Fruit fly (Drosophila melanogaster): ENCODE data around the gene CG32249.

Gene CG32249

DNA sequence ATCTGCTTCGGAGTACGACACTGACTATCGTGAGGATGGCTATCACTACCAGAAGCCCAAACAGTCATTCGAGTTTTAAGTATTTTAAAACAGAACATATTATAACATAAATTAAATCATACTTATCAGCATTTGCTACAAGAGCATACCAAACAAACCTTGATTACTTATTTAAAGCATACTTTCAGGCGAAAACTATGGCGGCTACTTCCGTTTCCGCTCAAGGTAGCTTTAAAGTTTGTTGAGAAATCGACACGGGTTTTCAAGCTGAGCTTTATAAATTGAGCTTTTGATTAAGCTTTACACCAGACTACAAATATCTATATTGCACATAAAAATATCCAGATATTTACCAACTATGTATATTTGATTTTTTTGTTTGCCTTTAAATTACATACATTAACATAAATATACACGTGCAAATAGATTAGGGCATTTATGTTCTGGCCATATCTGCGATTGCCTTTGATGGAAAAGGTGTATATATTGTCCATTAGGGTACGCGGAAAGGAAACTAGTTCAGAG lies 5.2 kb downstream of the CG32249 start (continued):
- TF ChIP-seq Sry-β (GFP tag; optimal IDR thresholded peaks at IDR 0.05) (peak; percentile 67), Fer1 (GFP tag; optimal IDR thresholded peaks at IDR 0.05) (peak; percentile 97), CG8089 (GFP tag; optimal IDR thresholded peaks at IDR 0.05) (peak; percentile 67), rib (GFP tag; IDR thresholded peaks at IDR 0.05) (no peak; the same call in 1 of the 2 replicates), H2.0 (GFP tag; IDR thresholded peaks at IDR 0.05) (peak; percentile 57), mirr (GFP tag; optimal IDR thresholded peaks at IDR 0.05) (peak; percentile 96), z (GFP tag; IDR thresholded peaks at IDR 0.05) (0 out of 3 replicates have a peak, but pooled peaks have one; percentile 30), ken (GFP tag; IDR thresholded peaks at IDR 0.05) (peak; percentile 27; the same call in 1 of the 3 replicates), p53 (GFP tag; optimal IDR thresholded peaks at IDR 0.05) (peak; percentile 32), CG31224 (GFP tag; IDR thresholded peaks at IDR 0.05) (0 out of 2 replicates have a peak, but pooled peaks have one; percentile 34), nmo (GFP tag; optimal IDR thresholded peaks at IDR 0.05) (peak; percentile 34), repo (GFP tag; optimal IDR thresholded peaks at IDR 0.05) (peak; percentile 65), en (GFP tag; optimal IDR thresholded peaks at IDR 0.05) (peak; percentile 45), CG3847 (GFP tag; IDR thresholded peaks at IDR 0.05) (0 out of 2 replicates have a peak, but pooled peaks have one; percentile 12), mam (GFP tag; optimal IDR thresholded peaks at IDR 0.05) (peak; percentile 21), CG1233 (GFP tag; optimal IDR thresholded peaks at IDR 0.05) (peak; percentile 93), so (GFP tag; IDR thresholded peaks at IDR 0.05) (0 out of 3 replicates have a peak, but pooled peaks have one; percentile 77), CG31365 (tag; optimal IDR thresholded peaks at IDR 0.05) (peak; percentile 90), CG12155 (GFP tag; optimal IDR thresholded peaks at IDR 0.05) (peak; percentile 33), CG17802 (tag; optimal IDR thresholded peaks at IDR 0.05) (peak; percentile 62), wek (GFP tag; optimal IDR thresholded peaks at IDR 0.05) (peak; percentile 89), HLHmδ (GFP tag; optimal IDR thresholded peaks at IDR 0.05) (peak; percentile 87), otp (GFP tag; IDR thresholded peaks at IDR 0.05) (peak; percentile 84; the same call in 2 of the 3 replicates), disco-r (GFP tag; optimal IDR thresholded peaks at IDR 0.05) (peak; percentile 72), CG1832 (GFP tag; optimal IDR thresholded peaks at IDR 0.05) (no peak), dysf (GFP tag; IDR thresholded peaks at IDR 0.05) (peak; percentile 35; the same call in 1 of the 3 replicates), Usf (GFP tag; optimal IDR thresholded peaks at IDR 0.05) (no peak), CG18262 (tag; optimal IDR thresholded peaks at IDR 0.05) (no peak), Six4 (GFP tag; optimal IDR thresholded peaks at IDR 0.05) (peak; percentile 72), CG7839 (tag; optimal IDR thresholded peaks at IDR 0.05) (peak; percentile 67), CG14441 (GFP tag; IDR thresholded peaks at IDR 0.05) (no peak), Oaz (GFP tag; IDR thresholded peaks at IDR 0.05) (no peak), CG6272 (GFP tag; IDR thresholded peaks at IDR 0.05) (no peak), CG10543 (GFP tag; optimal IDR thresholded peaks at IDR 0.05) (peak; percentile 85), Hey (tag; optimal IDR thresholded peaks at IDR 0.05) (peak; percentile 79), eve (GFP tag; optimal IDR thresholded peaks at IDR 0.05) (peak in 1 of 2 experiments; percentile 62), Neu2 (GFP tag; optimal IDR thresholded peaks at IDR 0.05; ENCODE audit: borderline replicate concordance) (no peak), tup (GFP tag; optimal IDR thresholded peaks at IDR 0.05) (peak; percentile 34), Meics (GFP tag; optimal IDR thresholded peaks at IDR 0.05) (peak; percentile 93), CG13894 (tag; optimal IDR thresholded peaks at IDR 0.05) (peak; percentile 59), CG12744 (GFP tag; optimal IDR thresholded peaks at IDR 0.05) (peak; percentile 91), shn (GFP tag; optimal IDR thresholded peaks at IDR 0.05) (peak; percentile 26), gsb (GFP tag; IDR thresholded peaks at IDR 0.05) (0 out of 2 replicates have a peak, but pooled peaks have one; percentile 22), dati (GFP tag; IDR thresholded peaks at IDR 0.05) (peak; percentile 67; the same call in 1 of the 2 replicates), ems (GFP tag; optimal IDR thresholded peaks at IDR 0.05) (peak; percentile 70), salm (tag; optimal IDR thresholded peaks at IDR 0.05) (peak; percentile 77), CG17612 (GFP tag; IDR thresholded peaks at IDR 0.05) (no peak), bigmax (GFP tag; optimal IDR thresholded peaks at IDR 0.05) (peak; percentile 79), CG6683 (GFP tag; optimal IDR thresholded peaks at IDR 0.05) (peak; percentile 87), HLH3B (GFP tag; IDR thresholded peaks at IDR 0.05) (peak; percentile 40; the same call in 1 of the 2 replicates)
